Worm (Caenorhabditis elegans): ENCODE measurements around the gene sre-4.

DNA sequence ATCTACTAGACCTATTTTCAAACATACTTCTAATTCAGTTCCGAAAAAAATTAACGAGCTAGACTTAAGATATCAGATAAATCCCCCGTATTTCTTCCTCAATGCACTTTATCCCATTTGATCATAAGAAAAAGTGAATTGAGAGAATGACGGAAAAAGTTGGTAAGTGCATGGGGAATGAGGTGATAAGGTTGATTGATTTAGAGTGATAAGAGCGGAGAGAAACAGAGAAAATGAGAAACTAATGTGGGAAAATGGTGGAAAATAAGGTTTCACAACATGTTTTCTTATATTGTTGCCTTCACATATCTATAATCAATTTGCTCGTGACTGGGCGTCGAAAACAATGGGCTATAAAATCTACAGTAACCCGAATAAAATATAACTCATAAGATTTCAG, 48.8 kb downstream of the sre-4 start:
- no peak for TF ChIP-seq snpc-4 (tag; optimal IDR thresholded peaks at IDR 0.05)
- TF ChIP-seq lin-15B (tag; optimal IDR thresholded peaks at IDR 0.05), result no peak
- no peak for TF ChIP-seq nhr-23 (tag; optimal IDR thresholded peaks at IDR 0.05)
- TF ChIP-seq nhr-28 (tag; optimal IDR thresholded peaks at IDR 0.05), result no peak
- TF ChIP-seq nhr-237 (tag; optimal IDR thresholded peaks at IDR 0.05), result no peak
- no peak for TF ChIP-seq ZK546.5 (tag; optimal IDR thresholded peaks at IDR 0.05)
- TF ChIP-seq ama-1 (optimal IDR thresholded peaks at IDR 0.05), result no peak
- TF ChIP-seq ceh-9 (tag; optimal IDR thresholded peaks at IDR 0.05), result no peak
- peak; percentile 64 for TF ChIP-seq pqm-1 (tag; optimal IDR thresholded peaks at IDR 0.05)
- no peak for TF ChIP-seq nhr-76 (tag; optimal IDR thresholded peaks at IDR 0.05)
- TF ChIP-seq ceh-16 (tag; optimal IDR thresholded peaks at IDR 0.05), result no peak
- no peak for TF ChIP-seq elt-3 (tag; optimal IDR thresholded peaks at IDR 0.05)
- no peak for TF ChIP-seq mdl-1 (tag; optimal IDR thresholded peaks at IDR 0.05)
